Worm (Caenorhabditis elegans): Measurements from ENCODE around the gene dat-1.

- TF ChIP-seq ama-1 (optimal IDR thresholded peaks at IDR 0.05) = no peak
- no peak for TF ChIP-seq mdl-1 (tag; optimal IDR thresholded peaks at IDR 0.05)
- TF ChIP-seq nhr-77 (tag; optimal IDR thresholded peaks at IDR 0.05) = no peak
- TF ChIP-seq unc-55 (GFP tag; optimal IDR thresholded peaks at IDR 0.05) = no peak
- TF ChIP-seq nhr-11 (tag; optimal IDR thresholded peaks at IDR 0.05) = no peak
- TF ChIP-seq elt-3 (tag; optimal IDR thresholded peaks at IDR 0.05) = no peak
- TF ChIP-seq ztf-4 (tag; optimal IDR thresholded peaks at IDR 0.05) = no peak
- TF ChIP-seq snpc-4 (tag; optimal IDR thresholded peaks at IDR 0.05) = no peak
- TF ChIP-seq nhr-237 (tag; optimal IDR thresholded peaks at IDR 0.05) = no peak
- no peak for TF ChIP-seq Y55F3AM.14 (GFP tag; optimal IDR thresholded peaks at IDR 0.05)
- TF ChIP-seq nhr-23 (tag; optimal IDR thresholded peaks at IDR 0.05) = no peak
- TF ChIP-seq aly-2 (tag; optimal IDR thresholded peaks at IDR 0.05) = no peak
Measured at ce11 chrIII:9224986-9225385, 17.8 kb upstream of the dat-1 start.

Measured in whole organism, L2 larva.